Worm (Caenorhabditis elegans): Measurements from ENCODE around the gene sorf-2.

The sorf-2 gene

DNA sequence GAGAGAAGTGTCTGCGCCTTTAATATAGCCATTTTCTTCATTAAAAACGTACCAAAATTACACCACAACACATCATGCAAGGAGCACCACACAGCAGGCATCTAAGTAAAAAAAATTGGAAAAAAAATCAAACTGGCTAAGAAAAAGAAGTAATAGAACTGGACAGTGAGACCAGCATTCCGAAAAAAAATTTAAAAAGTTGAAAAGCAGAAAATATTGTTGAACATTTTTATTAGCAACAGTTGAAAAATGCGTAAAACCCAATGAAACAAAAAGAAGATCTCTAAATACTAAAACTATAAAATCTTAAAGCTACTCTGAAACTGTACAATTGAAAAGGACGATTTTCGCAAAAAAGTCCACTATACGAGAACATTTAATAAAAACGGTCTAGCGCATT is 55.6 kb downstream of the sorf-2 start, which contains the start of gene Y32H12A.6:
TSS of gene Y32H12A.6 (minus strand) at position 101 of the 400 bp plus-strand sequence.
- no peak for TF ChIP-seq hlh-15 (tag; optimal IDR thresholded peaks at IDR 0.05)
- TF ChIP-seq ceh-2 (tag; optimal IDR thresholded peaks at IDR 0.05) = no peak
- no peak for TF ChIP-seq ceh-19 (GFP tag; optimal IDR thresholded peaks at IDR 0.05)
- no peak for TF ChIP-seq dve-1 (tag; optimal IDR thresholded peaks at IDR 0.05)
- TF ChIP-seq eyg-1 (tag; optimal IDR thresholded peaks at IDR 0.05) = no peak
- TF ChIP-seq K02D7.2 (tag; optimal IDR thresholded peaks at IDR 0.05) = no peak
- TF ChIP-seq C08G9.2 (tag; optimal IDR thresholded peaks at IDR 0.05) = no peak
- TF ChIP-seq ztf-16 (tag; optimal IDR thresholded peaks at IDR 0.05) = no peak
